Fruit fly (Drosophila melanogaster) whole organism, embryonic: ENCODE measurements around the gene CG11898.

Experiments used
- Atf3 ChIP-seq: fragments of 200-800 bp; sonication (Bioruptor generic); optimal IDR thresholded peaks from 3 replicates; lab custom pipeline; 2016; ENCODE audit warnings: missing biosample characterization, missing genetic modification characterization
- Atf6 ChIP-seq: fragments of 200-800 bp; sonication (Bioruptor generic); IDR thresholded peaks from 2 replicates; pipeline ENCODE4 v1.3.6; 2022; ENCODE audit warnings: missing biosample characterization, missing genetic modification characterization
- CG10366 ChIP-seq: fragments of 200-800 bp; sonication (Bioruptor generic); IDR thresholded peaks from 2 replicates; pipeline ENCODE4 v1.3.6; 2022; ENCODE audit warnings: missing biosample characterization, missing genetic modification characterization
- CG12236 ChIP-seq: fragments of 200-800 bp; sonication (Bioruptor generic); optimal IDR thresholded peaks from 2 replicates; lab custom pipeline; 2016; ENCODE audit warnings: missing biosample characterization, missing genetic modification characterization
- CG13424 ChIP-seq: fragments of 200-800 bp; sonication (Bioruptor generic); optimal IDR thresholded peaks from 2 replicates; lab custom pipeline; 2019; ENCODE audit warnings: missing biosample characterization, mild to moderate bottlenecking, missing genetic modification characterization, moderate library complexity
- CG14667 ChIP-seq: fragments of 200-800 bp; sonication (Bioruptor generic); IDR thresholded peaks from 2 replicates; pipeline ENCODE4 v1.3.6; 2022; ENCODE audit warnings: missing biosample characterization, missing genetic modification characterization
- CG15011 ChIP-seq: fragments of 200-800 bp; sonication (Bioruptor generic); optimal IDR thresholded peaks from 3 replicates; lab custom pipeline; 2018; ENCODE audit warnings: missing biosample characterization, mild to moderate bottlenecking, missing genetic modification characterization
- CG1647 ChIP-seq: fragments of 200-800 bp; sonication (Bioruptor generic); optimal IDR thresholded peaks from 3 replicates; lab custom pipeline; 2016; ENCODE audit warnings: missing biosample characterization, missing genetic modification characterization
- CG17912 ChIP-seq: fragments of 200-800 bp; sonication (Bioruptor generic); optimal IDR thresholded peaks from 2 replicates; lab custom pipeline; 2018; ENCODE audit warnings: missing biosample characterization, mild to moderate bottlenecking, missing genetic modification characterization
- CG30020 ChIP-seq: fragments of 200-800 bp; optimal IDR thresholded peaks from 2 replicates; lab custom pipeline; 2019; ENCODE audit warnings: missing biosample characterization, mild to moderate bottlenecking, missing genetic modification characterization, moderate library complexity
- CG31224 ChIP-seq: fragments of 200-800 bp; sonication (Bioruptor generic); IDR thresholded peaks from 2 replicates; pipeline ENCODE4 v1.3.6; 2022; ENCODE audit warnings: missing biosample characterization, missing genetic modification characterization
- CG31365 ChIP-seq: fragments of 200-800 bp; sonication (Bioruptor generic); optimal IDR thresholded peaks from 2 replicates; lab custom pipeline; 2018; ENCODE audit warnings: missing biosample characterization, mild to moderate bottlenecking, missing genetic modification characterization
- CG6683 ChIP-seq: fragments of 200-800 bp; sonication (Bioruptor generic); optimal IDR thresholded peaks from 2 replicates; lab custom pipeline; 2017; ENCODE audit warnings: missing biosample characterization, mild to moderate bottlenecking, missing genetic modification characterization, missing genetic modification reagents
- CG7786 ChIP-seq: fragments of 200-800 bp; sonication (Bioruptor generic); optimal IDR thresholded peaks from 2 replicates; lab custom pipeline; 2016; ENCODE audit warnings: missing biosample characterization, missing genetic modification characterization
- CG8924 ChIP-seq: fragments of 200-800 bp; optimal IDR thresholded peaks from 3 replicates; lab custom pipeline; 2019; ENCODE audit warnings: missing biosample characterization, mild to moderate bottlenecking, missing genetic modification characterization, moderate library complexity
- CG9797 ChIP-seq: fragments of 200-800 bp; sonication (Bioruptor generic); optimal IDR thresholded peaks from 3 replicates; lab custom pipeline; 2018; ENCODE audit warnings: missing biosample characterization, mild to moderate bottlenecking, missing genetic modification characterization
- CG9876 ChIP-seq: fragments of 200-800 bp; sonication (Bioruptor generic); optimal IDR thresholded peaks from 2 replicates; lab custom pipeline; 2016; ENCODE audit warnings: missing biosample characterization, missing genetic modification characterization
- CG9932 ChIP-seq: fragments of 200-800 bp; sonication (Bioruptor generic); IDR thresholded peaks from 2 replicates; pipeline ENCODE4 v1.3.6; 2022; ENCODE audit warnings: missing biosample characterization, missing genetic modification characterization
- CoRest ChIP-seq: fragments of 200-800 bp; sonication (Bioruptor generic); optimal IDR thresholded peaks from 3 replicates; lab custom pipeline; 2018; ENCODE audit warnings: missing biosample characterization, mild to moderate bottlenecking, missing genetic modification characterization, moderate library complexity
- D19A ChIP-seq: fragments of 200-800 bp; optimal IDR thresholded peaks from 3 replicates; lab custom pipeline; 2019; ENCODE audit warnings: missing biosample characterization, mild to moderate bottlenecking, missing genetic modification characterization, moderate library complexity
- Hmr ChIP-seq: fragments of 200-800 bp; sonication (Bioruptor generic); optimal IDR thresholded peaks from 3 replicates; lab custom pipeline; 2017; ENCODE audit warnings: mild to moderate bottlenecking, missing biosample characterization, missing genetic modification reagents, missing genetic modification characterization
- Jarid2 ChIP-seq: fragments of 200-800 bp; sonication (Bioruptor generic); optimal IDR thresholded peaks from 3 replicates; lab custom pipeline; 2017; ENCODE audit warnings: mild to moderate bottlenecking, missing biosample characterization, missing genetic modification reagents, missing genetic modification characterization
- Max ChIP-seq: fragments of 200-800 bp; sonication (Bioruptor generic); optimal IDR thresholded peaks from 2 replicates; lab custom pipeline; 2016; ENCODE audit warnings: missing biosample characterization, mild to moderate bottlenecking, missing genetic modification characterization
- Neu2 ChIP-seq: fragments of 200-800 bp; sonication (Bioruptor generic); optimal IDR thresholded peaks from 3 replicates; lab custom pipeline; 2016; ENCODE audit warnings: missing biosample characterization, missing genetic modification characterization, borderline replicate concordance
- Nf-YA ChIP-seq: fragments of 200-800 bp; sonication (Bioruptor generic); IDR thresholded peaks from 2 replicates; pipeline ENCODE4 v1.3.6; 2022; ENCODE audit warnings: missing biosample characterization, missing genetic modification characterization
- NfI ChIP-seq: fragments of 200-800 bp; sonication (Bioruptor generic); optimal IDR thresholded peaks from 3 replicates; lab custom pipeline; 2018; ENCODE audit warnings: missing biosample characterization, mild to moderate bottlenecking, missing genetic modification characterization, moderate library complexity
- Ptx1 ChIP-seq: fragments of 200-800 bp; sonication (Bioruptor generic); IDR thresholded peaks from 2 replicates; pipeline ENCODE4 v1.3.6; 2022; ENCODE audit warnings: missing biosample characterization, missing genetic modification characterization
- Trl ChIP-seq, 3 experiments: fragments of >200 bp in 2 of 3; fragments of 200-800 bp in 1 of 3; sonication (Bioruptor generic) in 1 of 3; optimal IDR thresholded peaks; 2 replicates in 1 of 3; 3 replicates in 2 of 3; lab custom pipeline; 2016 to 2017; ENCODE audit warnings: missing biosample characterization in 1 of 3, missing genetic modification characterization in 1 of 3
- bbx ChIP-seq: fragments of 200-800 bp; sonication (Bioruptor generic); IDR thresholded peaks from 2 replicates; pipeline ENCODE4 v1.3.6; 2022; ENCODE audit warnings: missing biosample characterization, missing genetic modification characterization; ENCODE audit not compliant: partially characterized antibody
- dan ChIP-seq: fragments of 200-800 bp; sonication (Bioruptor generic); IDR thresholded peaks from 2 replicates; pipeline ENCODE4 v1.3.6; 2022; ENCODE audit warnings: missing biosample characterization, missing genetic modification characterization
- dmrt99B ChIP-seq: fragments of 200-800 bp; sonication (Bioruptor generic); optimal IDR thresholded peaks from 2 replicates; lab custom pipeline; 2018; ENCODE audit warnings: missing biosample characterization, mild to moderate bottlenecking, missing genetic modification characterization, moderate library complexity
- dysf ChIP-seq: fragments of 200-800 bp; sonication (Bioruptor generic); IDR thresholded peaks from 3 replicates; pipeline ENCODE4 v1.3.6; 2022; ENCODE audit warnings: missing biosample characterization, missing genetic modification characterization
- eve ChIP-seq, 2 experiments: fragments of >200 bp; optimal IDR thresholded peaks; 2 replicates each; lab custom pipeline; 2017; ENCODE audit warnings: missing biosample characterization in 2 of 2, missing genetic modification characterization in 2 of 2
- grau ChIP-seq: fragments of 200-800 bp; optimal IDR thresholded peaks from 3 replicates; lab custom pipeline; 2019; ENCODE audit warnings: missing biosample characterization, mild to moderate bottlenecking, missing genetic modification characterization, moderate library complexity
- hkb ChIP-seq, 2 experiments: fragments of 200-800 bp in 1 of 2; fragments of >200 bp in 1 of 2; sonication (Bioruptor generic) in 1 of 2; IDR thresholded peaks in 1 of 2; optimal IDR thresholded peaks in 1 of 2; 2 replicates each; pipeline versions ENCODE4 v1.3.6 to Lab custom; 2017 to 2022; ENCODE audit warnings: missing biosample characterization in 1 of 2, missing genetic modification characterization in 1 of 2
- maf-S ChIP-seq: fragments of 200-800 bp; sonication (Bioruptor generic); optimal IDR thresholded peaks from 2 replicates; lab custom pipeline; 2016; ENCODE audit warnings: missing biosample characterization, missing genetic modification characterization
- nerfin-2 ChIP-seq: fragments of 200-800 bp; sonication (Bioruptor generic); IDR thresholded peaks from 2 replicates; pipeline ENCODE4 v1.3.6; 2022; ENCODE audit warnings: missing biosample characterization, missing genetic modification characterization; ENCODE audit not compliant: partially characterized antibody
- onecut ChIP-seq: fragments of 200-800 bp; sonication (Bioruptor generic); IDR thresholded peaks from 2 replicates; pipeline ENCODE4 v1.3.6; 2022; ENCODE audit warnings: missing biosample characterization, missing genetic modification characterization
- p53 ChIP-seq: fragments of 200-800 bp; sonication (Bioruptor generic); optimal IDR thresholded peaks from 2 replicates; lab custom pipeline; 2016; ENCODE audit warnings: missing biosample characterization, missing genetic modification characterization
- pan ChIP-seq, 4 experiments: fragments of >200 bp in 3 of 4; fragments of 200-800 bp in 1 of 4; sonication (Bioruptor generic) in 1 of 4; optimal IDR thresholded peaks in 3 of 4; IDR thresholded peaks in 1 of 4; 2 replicates each; pipeline versions ENCODE4 v1.3.6 to Lab custom; 2017 to 2022; ENCODE audit warnings: missing biosample characterization in 2 of 4, missing genetic modification characterization in 2 of 4, mixed read lengths in 1 of 4
- pfk ChIP-seq: fragments of 200-800 bp; sonication (Bioruptor generic); optimal IDR thresholded peaks from 2 replicates; lab custom pipeline; 2018; ENCODE audit warnings: missing biosample characterization, mild to moderate bottlenecking, missing genetic modification characterization, moderate library complexity
- phol ChIP-seq: fragments of 200-800 bp; sonication (Bioruptor generic); optimal IDR thresholded peaks from 3 replicates; lab custom pipeline; 2018; ENCODE audit warnings: missing biosample characterization, mild to moderate bottlenecking, missing genetic modification characterization, moderate library complexity
- pzg ChIP-seq: fragments of 200-800 bp; sonication (Bioruptor generic); optimal IDR thresholded peaks from 3 replicates; lab custom pipeline; 2018; ENCODE audit warnings: missing biosample characterization, mild to moderate bottlenecking, missing genetic modification characterization, moderate library complexity
- salm ChIP-seq: fragments of 200-800 bp; sonication (Bioruptor generic); optimal IDR thresholded peaks from 2 replicates; lab custom pipeline; 2018; ENCODE audit warnings: missing biosample characterization, mild to moderate bottlenecking, missing genetic modification characterization
- sd ChIP-seq: fragments of 200-800 bp; sonication (Bioruptor generic); optimal IDR thresholded peaks from 3 replicates; lab custom pipeline; 2018; ENCODE audit warnings: missing biosample characterization, mild to moderate bottlenecking, missing genetic modification characterization, moderate library complexity
- sna ChIP-seq: fragments of 200-800 bp; sonication (Bioruptor generic); IDR thresholded peaks from 2 replicates; pipeline ENCODE4 v1.3.6; 2022; ENCODE audit warnings: missing biosample characterization, missing genetic modification characterization; ENCODE audit not compliant: partially characterized antibody
- tio ChIP-seq: fragments of 200-800 bp; sonication (Bioruptor generic); optimal IDR thresholded peaks from 2 replicates; lab custom pipeline; 2017; ENCODE audit warnings: missing biosample characterization, missing genetic modification characterization, inconsistent platforms
- zfh2 ChIP-seq: fragments of 200-800 bp; sonication (Bioruptor generic); optimal IDR thresholded peaks from 2 replicates; lab custom pipeline; 2016; ENCODE audit warnings: missing biosample characterization, missing genetic modification characterization

The CG11898 gene

dm6 chr3R:29130902-29131621 is 34.4 kb upstream of the CG11898 start, which contains the start of the genes dgt6 and Vha100-1 (continued):
- TF ChIP-seq CoRest (tag; lab: Kevin White, UChicago), result no peak
- TF ChIP-seq NfI (GFP tag; lab: Kevin White, UChicago), result no peak
- TF ChIP-seq pan (optimal IDR thresholded peaks at IDR 0.05; lab: Kevin White, UChicago), result no peak
- TF ChIP-seq pan (GFP tag; optimal IDR thresholded peaks at IDR 0.05 in 1 of 2, IDR thresholded peaks at IDR 0.05 in 1 of 2), result peak in 1 of 2 experiments; percentile 55
- no peak for TF ChIP-seq CG9876 (GFP tag; lab: Kevin White, UChicago)
- no peak for TF ChIP-seq p53 (GFP tag; lab: Kevin White, UChicago)
- no peak for TF ChIP-seq dysf
- TF ChIP-seq pzg, result peak; percentile 77
- TF ChIP-seq CG7786 (GFP tag; lab: Kevin White, UChicago), result no peak
- TF ChIP-seq hkb (optimal IDR thresholded peaks at IDR 0.05; lab: Kevin White, UChicago), result no peak
- TF ChIP-seq hkb (GFP tag; IDR thresholded peaks at IDR 0.05; lab: Robert Waterston, UW), result no peak
- no peak for TF ChIP-seq pfk (GFP tag; lab: Kevin White, UChicago)
- TF ChIP-seq nerfin-2 (GFP tag; lab: Robert Waterston, UW), result no peak
- TF ChIP-seq CG12236, result no peak
- no peak for TF ChIP-seq CG8924 (tag; lab: Kevin White, UChicago)
- TF ChIP-seq CG31224 (GFP tag; lab: Robert Waterston, UW), result no peak
- TF ChIP-seq Trl (optimal IDR thresholded peaks at IDR 0.05; lab: Kevin White, UChicago), result no peak
- TF ChIP-seq Trl (GFP tag; optimal IDR thresholded peaks at IDR 0.05; lab: Kevin White, UChicago), result no peak
- TF ChIP-seq CG31365 (tag; lab: Kevin White, UChicago), result no peak
- no peak for TF ChIP-seq Ptx1 (GFP tag; lab: Robert Waterston, UW)
- TF ChIP-seq onecut (GFP tag; lab: Robert Waterston, UW), result peak; percentile 95
- peak; percentile 32 for TF ChIP-seq Jarid2 (GFP tag; lab: Kevin White, UChicago)
- TF ChIP-seq CG14667 (GFP tag; lab: Robert Waterston, UW), result no peak
- no peak for TF ChIP-seq tio (GFP tag; lab: Kevin White, UChicago)
- no peak for TF ChIP-seq grau (tag; lab: Kevin White, UChicago)
- no peak for TF ChIP-seq CG1647
- no peak for TF ChIP-seq Hmr (GFP tag; lab: Kevin White, UChicago)
- no peak for TF ChIP-seq Atf6
- no peak for TF ChIP-seq bbx (GFP tag; lab: Robert Waterston, UW)
- TF ChIP-seq Neu2, result no peak
- peak; percentile 70 for TF ChIP-seq CG30020 (tag; lab: Kevin White, UChicago)
- TF ChIP-seq CG13424 (tag; lab: Kevin White, UChicago), result peak; percentile 21
- TF ChIP-seq Max (GFP tag; lab: Kevin White, UChicago), result peak; percentile 42
- no peak for TF ChIP-seq Atf3 (GFP tag; lab: Kevin White, UChicago)
- TF ChIP-seq CG17912, result no peak
- TF ChIP-seq dan (GFP tag; lab: Robert Waterston, UW), result no peak
- no peak for TF ChIP-seq CG6683 (GFP tag; lab: Kevin White, UChicago)
- 0 out of 2 replicates have a peak, but pooled peaks have one; percentile 21 for TF ChIP-seq CG9932 (GFP tag; lab: Robert Waterston, UW)
- TF ChIP-seq sd (tag; lab: Kevin White, UChicago), result no peak
- no peak for TF ChIP-seq CG10366 (GFP tag; lab: Robert Waterston, UW)
- no peak for TF ChIP-seq CG15011 (GFP tag; lab: Kevin White, UChicago)
- TF ChIP-seq dmrt99B (tag; lab: Kevin White, UChicago), result no peak
- no peak for TF ChIP-seq eve (GFP tag; optimal IDR thresholded peaks at IDR 0.05; lab: Kevin White, UChicago)
- TF ChIP-seq zfh2 (GFP tag; lab: Kevin White, UChicago), result no peak
- no peak for TF ChIP-seq salm (tag; lab: Kevin White, UChicago)
- TF ChIP-seq phol (tag; lab: Kevin White, UChicago), result peak; percentile 85
- TF ChIP-seq Nf-YA (GFP tag; lab: Robert Waterston, UW), result no peak
- no peak for TF ChIP-seq sna
- no peak for TF ChIP-seq maf-S (GFP tag; lab: Kevin White, UChicago)
- TF ChIP-seq D19A (tag; lab: Kevin White, UChicago), result no peak
- peak; percentile 83 for TF ChIP-seq CG9797 (GFP tag; lab: Kevin White, UChicago)
